Worm (Caenorhabditis elegans): ENCODE data around the gene Y105C5A.10.

Y105C5A.10 gene

DNA sequence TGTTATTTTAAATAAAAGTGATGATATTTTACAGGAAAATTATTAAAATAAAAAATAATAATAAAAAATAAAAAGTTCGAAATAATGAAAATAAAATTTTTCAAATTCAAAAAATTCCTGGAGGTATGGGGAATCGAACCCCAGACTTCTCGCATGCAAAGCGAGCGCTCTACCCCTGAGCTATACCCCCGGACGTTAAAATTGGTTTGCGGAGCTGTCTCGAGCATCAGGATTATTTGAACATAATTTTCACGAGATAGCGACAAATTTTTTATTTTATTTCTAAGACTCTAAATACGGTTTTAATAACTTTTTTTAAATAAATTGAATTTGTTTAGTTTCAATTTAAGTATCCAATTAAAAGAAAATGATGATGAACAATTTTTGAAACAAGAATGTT is 31.4 kb upstream of the Y105C5A.10 start:
- TF ChIP-seq Y116A8C.19 (tag; optimal IDR thresholded peaks at IDR 0.05; ENCODE audit: borderline replicate concordance) (no peak), unc-130 (tag; optimal IDR thresholded peaks at IDR 0.05) (no peak), nhr-90 (tag; optimal IDR thresholded peaks at IDR 0.05; ENCODE audit: poor library complexity) (no peak), nhr-19 (GFP tag; conservative IDR thresholded peaks at IDR 0.05) (no peak), ama-1 (optimal IDR thresholded peaks at IDR 0.05) (no peak), dpl-1 (GFP tag; optimal IDR thresholded peaks at IDR 0.05) (no peak), ztf-4 (tag; optimal IDR thresholded peaks at IDR 0.05) (no peak), ceh-82 (tag; optimal IDR thresholded peaks at IDR 0.05) (no peak), lin-35 (GFP tag; optimal IDR thresholded peaks at IDR 0.05) (no peak), aha-1 (tag; optimal IDR thresholded peaks at IDR 0.05) (no peak), pax-3 (tag; optimal IDR thresholded peaks at IDR 0.05) (no peak), alr-1 (tag; optimal IDR thresholded peaks at IDR 0.05; ENCODE audit: borderline replicate concordance) (no peak), unc-62 (GFP tag; optimal IDR thresholded peaks at IDR 0.05) (no peak), grh-1 (GFP tag; IDR thresholded peaks at IDR 0.05) (no peak), fkh-8 (tag; optimal IDR thresholded peaks at IDR 0.05) (no peak), vab-15 (tag; optimal IDR thresholded peaks at IDR 0.05) (no peak), xbp-1 (tag; optimal IDR thresholded peaks at IDR 0.05) (no peak), C16A3.4 (tag; optimal IDR thresholded peaks at IDR 0.05) (no peak), nhr-20 (tag; optimal IDR thresholded peaks at IDR 0.05) (no peak), sup-37 (GFP tag; optimal IDR thresholded peaks at IDR 0.05) (no peak)

ce11 chrIV:15606396-15606795 is 29.2 kb upstream of the Y105C5A.10 start:
- TF ChIP-seq pax-3 (tag; optimal IDR thresholded peaks at IDR 0.05), result no peak
- no peak for TF ChIP-seq C16A3.4 (tag; optimal IDR thresholded peaks at IDR 0.05)
- TF ChIP-seq lin-35 (GFP tag; optimal IDR thresholded peaks at IDR 0.05), result no peak
- no peak for TF ChIP-seq dpl-1 (GFP tag; optimal IDR thresholded peaks at IDR 0.05)
- TF ChIP-seq nhr-12 (tag; optimal IDR thresholded peaks at IDR 0.05), result no peak
- TF ChIP-seq lin-15B (tag; optimal IDR thresholded peaks at IDR 0.05), result no peak
- TF ChIP-seq snpc-4 (tag; optimal IDR thresholded peaks at IDR 0.05), result no peak
- no peak for TF ChIP-seq alr-1 (tag; optimal IDR thresholded peaks at IDR 0.05; ENCODE audit: borderline replicate concordance)
- TF ChIP-seq mef-2 (tag; optimal IDR thresholded peaks at IDR 0.05), result no peak
- TF ChIP-seq unc-98 (GFP tag; IDR thresholded peaks at IDR 0.05), result no peak
- TF ChIP-seq aha-1 (tag; optimal IDR thresholded peaks at IDR 0.05), result no peak
- TF ChIP-seq fkh-4 (tag; optimal IDR thresholded peaks at IDR 0.05; ENCODE audit: borderline replicate concordance), result no peak

DNA sequence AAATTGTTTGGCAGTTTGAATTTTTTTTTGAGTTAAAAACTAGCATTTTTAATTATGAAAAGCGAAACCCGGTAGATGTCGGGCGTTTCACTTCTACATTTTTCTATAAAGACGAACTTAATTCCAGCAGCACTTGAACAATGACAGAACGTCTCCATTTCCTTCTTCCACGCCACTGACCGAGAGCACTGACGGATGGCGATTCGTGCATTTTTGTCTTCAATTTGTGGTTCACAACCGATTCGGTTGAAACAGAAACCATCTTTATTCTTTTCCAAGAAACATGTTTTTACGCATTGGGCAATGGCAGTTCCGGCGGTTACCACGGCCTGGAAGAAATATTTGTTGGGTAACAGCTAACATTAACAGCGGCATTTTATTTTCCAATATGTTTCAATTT is 22.4 kb upstream of the Y105C5A.10 start:
- TF ChIP-seq nhr-47 (tag; optimal IDR thresholded peaks at IDR 0.05) (no peak), egl-13 (tag; optimal IDR thresholded peaks at IDR 0.05) (no peak), nhr-71 (tag; optimal IDR thresholded peaks at IDR 0.05) (no peak), egl-27 (tag; optimal IDR thresholded peaks at IDR 0.05) (no peak), unc-98 (GFP tag; IDR thresholded peaks at IDR 0.05) (no peak), ets-5 (GFP tag; IDR thresholded peaks at IDR 0.05) (no peak), snpc-4 (tag; optimal IDR thresholded peaks at IDR 0.05) (no peak), tlp-1 (tag; optimal IDR thresholded peaks at IDR 0.05) (no peak), mab-9 (GFP tag; IDR thresholded peaks at IDR 0.05) (no peak), hlh-17 (GFP tag; optimal IDR thresholded peaks at IDR 0.05; ENCODE audit: borderline replicate concordance) (no peak), ces-1 (GFP tag; optimal IDR thresholded peaks at IDR 0.05) (no peak), unc-130 (tag; optimal IDR thresholded peaks at IDR 0.05) (no peak), efl-1 (optimal IDR thresholded peaks at IDR 0.05) (no peak), efl-1 (GFP tag; optimal IDR thresholded peaks at IDR 0.05 in 1 of 2) (no peak), nhr-76 (tag; optimal IDR thresholded peaks at IDR 0.05) (no peak), unc-62 (GFP tag; optimal IDR thresholded peaks at IDR 0.05) (no peak)

- TF ChIP-seq elt-3 (tag; optimal IDR thresholded peaks at IDR 0.05), result no peak
- no peak for TF ChIP-seq blmp-1 (tag; optimal IDR thresholded peaks at IDR 0.05)
- no peak for TF ChIP-seq nhr-76 (tag; optimal IDR thresholded peaks at IDR 0.05)
- no peak for TF ChIP-seq nhr-85 (tag)
- TF ChIP-seq pqm-1 (tag; optimal IDR thresholded peaks at IDR 0.05), result no peak
- no peak for TF ChIP-seq C16A3.4 (tag; optimal IDR thresholded peaks at IDR 0.05)
- no peak for TF ChIP-seq rnt-1 (tag; optimal IDR thresholded peaks at IDR 0.05)
- no peak for TF ChIP-seq fkh-10 (GFP tag; optimal IDR thresholded peaks at IDR 0.05)
- TF ChIP-seq nhr-47 (tag; optimal IDR thresholded peaks at IDR 0.05), result no peak
- no peak for TF ChIP-seq lin-15B (tag; optimal IDR thresholded peaks at IDR 0.05)
- no peak for TF ChIP-seq nhr-77 (tag; optimal IDR thresholded peaks at IDR 0.05)
- no peak for TF ChIP-seq mdl-1 (tag; optimal IDR thresholded peaks at IDR 0.05)
- no peak for TF ChIP-seq zip-4 (GFP tag; optimal IDR thresholded peaks at IDR 0.05)
- TF ChIP-seq ceh-63 (GFP tag; optimal IDR thresholded peaks at IDR 0.05), result no peak
- no peak for TF ChIP-seq skn-1 (tag; optimal IDR thresholded peaks at IDR 0.05)
Measured at ce11 chrIV:15616971-15617370, 18.6 kb upstream of the Y105C5A.10 start, which contains the start of gene Y105C5A.8. Gene Y105C5A.8 (minus strand): TSS chrIV:15617071.

All from whole organism, L1 larva.